Fruit fly (Drosophila melanogaster) Kc167 (cell line): Measurements from ENCODE around the gene Dif.

Experiments used
- psq ChIP-seq: fragments of >200 bp; optimal IDR thresholded peaks from 2 replicates; lab custom pipeline; 2017; ENCODE audit warnings: missing external identifiers
- ttk ChIP-seq: sonication (Bioruptor generic); optimal IDR thresholded peaks from 2 replicates; lab custom pipeline; 2017; ENCODE audit warnings: missing external identifiers

DNA sequence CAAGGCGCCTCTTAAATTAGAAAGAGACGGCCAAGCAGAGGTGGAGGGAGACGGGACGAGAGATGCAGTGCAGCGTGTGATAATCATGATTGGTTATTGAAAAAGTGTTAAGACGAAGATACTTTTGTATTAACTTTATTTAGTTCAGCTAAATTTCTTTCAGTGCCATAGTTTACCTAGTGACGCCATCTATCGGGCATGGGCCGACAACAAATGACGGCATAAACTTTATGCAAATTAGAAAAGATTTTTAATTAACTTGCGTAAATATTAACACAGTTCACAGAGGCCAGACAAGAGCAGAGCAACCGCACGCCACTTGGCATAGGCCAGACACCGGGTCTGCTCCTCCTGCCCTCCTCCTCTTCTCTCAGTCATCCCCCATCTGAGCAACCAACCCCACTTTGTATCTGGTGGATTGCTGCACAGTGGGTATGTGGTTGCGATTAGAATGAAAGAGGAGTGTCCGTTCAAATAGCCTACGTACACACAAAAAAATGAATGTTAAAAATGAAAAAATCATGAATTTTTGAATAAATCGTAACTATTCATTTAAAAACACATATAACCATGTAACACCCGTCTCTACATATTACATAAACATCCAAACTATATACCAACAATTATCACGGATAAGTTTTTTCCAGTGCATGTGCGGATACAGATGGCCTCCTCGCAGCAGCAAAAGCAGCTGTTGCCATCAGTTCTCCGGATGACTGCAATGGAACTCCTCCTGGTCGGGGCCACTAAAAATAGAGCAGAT lies 33.1 kb upstream of the Dif start:
- TF ChIP-seq ttk (lab: Kevin White, UChicago) (no peak), psq (lab: Kevin White, UChicago) (no peak)
